Worm (Caenorhabditis elegans) whole organism, L4/young adult: Measurements from ENCODE around the gene srh-148.
"Not testable (repeated sequence)": the region's sequence is repeated elsewhere in the genome, so short reads cannot be mapped to it uniquely, and the experiment has no call there.

Experiments
- W03F9.2 ChIP-seq: fragments of 150-350 bp; optimal IDR thresholded peaks from 2 replicates; lab custom pipeline; 2014; ENCODE audit warnings: missing biosample characterization, missing genetic modification characterization
- dao-5 ChIP-seq: sonication (generic microtip); optimal IDR thresholded peaks from 2 replicates; lab custom pipeline; 2016; ENCODE audit warnings: missing genotype, missing genetic modification characterization, moderate library complexity, missing compliant biosample characterization
- him-1 ChIP-seq: sonication (generic microtip); optimal IDR thresholded peaks from 2 replicates; lab custom pipeline; 2016; ENCODE audit warnings: missing genotype, missing genetic modification reagents, missing genetic modification characterization, missing compliant biosample characterization

The srh-148 gene

DNA sequence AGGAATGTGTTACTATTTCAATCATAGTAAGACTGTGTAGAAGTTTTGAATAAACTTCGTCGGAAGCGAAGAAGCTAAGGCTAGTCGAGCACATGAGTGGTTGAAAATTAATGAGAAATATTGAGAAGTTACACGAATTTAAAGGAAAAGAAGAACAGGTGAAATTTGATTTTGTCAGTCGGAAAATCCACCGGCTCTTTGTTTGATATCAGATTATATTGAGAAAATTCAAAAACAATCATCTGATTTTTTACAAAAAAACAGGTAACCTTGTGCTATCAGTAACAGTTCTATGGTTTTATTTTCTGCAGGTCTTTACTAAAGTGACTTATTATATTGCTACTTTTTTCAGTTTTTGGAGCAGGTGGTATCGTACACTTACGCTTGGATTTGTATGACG is at the start of gene srh-148:
srh-148 (minus strand) TSS at position 101 of the 400 bp plus-strand sequence.
- TF ChIP-seq W03F9.2 (tag; lab: Kevin White, UChicago) (no peak), dao-5 (no peak), him-1 (tag; lab: Kevin White, UChicago) (no peak)

DNA sequence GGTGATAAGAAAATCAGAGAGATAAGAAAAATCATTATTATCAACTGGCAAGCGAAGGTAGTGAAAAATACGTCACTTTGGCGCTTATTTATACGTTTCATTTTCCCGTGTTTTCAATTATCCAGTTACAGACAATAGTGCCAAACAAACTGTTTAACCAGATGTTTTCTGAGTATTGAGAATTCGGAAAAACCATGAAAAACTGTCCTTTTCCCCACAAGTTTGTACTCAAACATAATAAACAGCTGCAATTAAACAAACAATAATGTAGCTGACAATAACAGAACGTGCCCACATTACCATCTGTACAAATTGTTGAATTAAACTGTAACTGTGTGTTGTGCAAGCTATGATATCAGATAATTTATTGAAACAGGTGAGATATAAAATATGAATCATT is 47.3 kb upstream of the srh-148 start, which contains the start of the genes F35E8.1 and F35E8.2:
F35E8.1 (minus strand) TSS at position 101 of the 400 bp plus-strand sequence.
F35E8.2 (plus strand) TSS at position 132 of the 400 bp plus-strand sequence.
- not testable (repeated sequence) for TF ChIP-seq him-1 (tag; lab: Kevin White, UChicago); W03F9.2 (tag; lab: Kevin White, UChicago); dao-5

DNA sequence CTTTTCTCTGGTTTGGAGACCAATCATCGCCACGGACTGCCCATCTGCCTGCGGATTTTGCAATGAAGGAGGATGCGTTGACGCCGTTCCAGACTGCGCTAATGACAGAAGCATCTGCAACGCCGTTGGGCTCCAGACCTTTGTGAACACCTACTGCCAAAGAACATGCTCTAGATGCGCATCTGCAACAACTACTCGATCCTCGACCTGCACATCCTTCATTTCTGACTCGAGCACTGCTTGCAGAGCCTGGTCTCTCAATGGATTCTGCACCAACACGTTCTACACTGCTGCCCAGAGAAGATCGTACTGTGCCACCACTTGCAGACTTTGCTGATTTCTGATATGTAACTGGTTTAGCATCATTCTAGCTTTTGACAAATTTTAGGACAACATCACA is 42.4 kb upstream of the srh-148 start:
- no peak for TF ChIP-seq dao-5
- no peak for TF ChIP-seq W03F9.2 (tag; lab: Kevin White, UChicago)
- TF ChIP-seq him-1 (tag; lab: Kevin White, UChicago): no peak

DNA sequence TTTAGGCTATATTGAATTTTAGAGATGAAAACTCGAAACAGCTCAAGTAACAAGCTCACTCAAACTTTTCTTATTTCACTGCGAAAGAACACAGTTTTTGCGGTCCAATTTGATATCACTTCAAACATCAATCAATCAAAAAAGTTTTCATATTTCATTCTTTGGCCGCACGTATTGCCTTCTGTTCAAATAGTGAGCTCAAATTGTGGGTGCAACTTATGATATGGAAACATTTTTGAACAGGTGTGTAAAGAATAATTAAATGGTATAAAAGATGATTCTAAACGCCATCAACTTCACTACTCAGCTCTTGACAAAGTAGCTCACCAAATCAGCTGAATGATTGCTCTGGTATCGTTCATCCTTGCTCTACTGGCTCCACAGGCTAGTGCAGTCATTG is 41.5 kb upstream of the srh-148 start, which contains the start of gene T06C12.14:
T06C12.14 (plus strand) TSS at position 301 of the 400 bp plus-strand sequence.
- no peak for TF ChIP-seq dao-5
- TF ChIP-seq W03F9.2 (tag; lab: Kevin White, UChicago): no peak
- no peak for TF ChIP-seq him-1 (tag; lab: Kevin White, UChicago)

DNA sequence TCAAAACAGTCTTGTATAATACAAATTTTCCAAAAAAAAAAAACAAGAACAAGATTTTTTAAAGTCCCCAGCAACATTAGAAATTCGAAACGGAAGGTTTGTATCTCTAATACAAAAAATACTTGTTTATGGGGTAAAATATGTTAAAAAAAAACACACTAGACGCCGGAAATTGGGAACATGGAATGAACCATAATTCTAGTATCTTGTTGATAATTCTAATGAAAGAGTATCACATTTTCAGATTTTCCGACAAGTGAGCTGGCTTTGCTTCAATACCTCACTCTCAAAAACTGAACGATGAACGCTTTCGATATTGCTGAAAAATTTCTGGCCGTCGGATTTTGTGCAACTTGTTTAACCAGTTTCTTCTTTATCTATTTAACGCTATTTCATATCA is 39.5 kb upstream of the srh-148 start, which contains the start of gene str-60:
str-60 (plus strand) TSS at position 301 of the 400 bp plus-strand sequence.
- TF ChIP-seq him-1 (tag; lab: Kevin White, UChicago): no peak
- no peak for TF ChIP-seq dao-5
- TF ChIP-seq W03F9.2 (tag; lab: Kevin White, UChicago): no peak

DNA sequence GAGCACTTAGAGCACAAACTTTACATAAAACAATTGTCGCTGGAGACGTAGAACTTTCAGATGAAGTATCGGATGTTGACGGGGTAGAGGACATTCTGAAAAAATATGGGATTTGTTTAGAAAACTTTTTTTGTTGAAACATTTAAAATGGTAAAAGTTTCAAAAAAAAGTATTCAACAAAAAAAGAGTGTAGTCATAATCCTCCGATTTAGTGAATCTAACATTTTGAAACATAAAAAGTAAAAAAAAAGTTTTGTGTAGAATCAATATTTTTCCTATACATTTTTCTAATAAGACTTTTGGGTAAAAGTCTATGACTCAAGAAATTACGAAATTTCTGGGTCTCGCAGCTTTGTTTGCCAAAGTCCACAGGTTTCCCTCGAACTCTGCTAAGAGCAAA is 38.5 kb upstream of the srh-148 start, which contains the start of gene nhr-213:
nhr-213 (minus strand) TSS at position 101 of the 400 bp plus-strand sequence.
- no peak for TF ChIP-seq W03F9.2 (tag; lab: Kevin White, UChicago)
- no peak for TF ChIP-seq dao-5
- no peak for TF ChIP-seq him-1 (tag; lab: Kevin White, UChicago)

DNA sequence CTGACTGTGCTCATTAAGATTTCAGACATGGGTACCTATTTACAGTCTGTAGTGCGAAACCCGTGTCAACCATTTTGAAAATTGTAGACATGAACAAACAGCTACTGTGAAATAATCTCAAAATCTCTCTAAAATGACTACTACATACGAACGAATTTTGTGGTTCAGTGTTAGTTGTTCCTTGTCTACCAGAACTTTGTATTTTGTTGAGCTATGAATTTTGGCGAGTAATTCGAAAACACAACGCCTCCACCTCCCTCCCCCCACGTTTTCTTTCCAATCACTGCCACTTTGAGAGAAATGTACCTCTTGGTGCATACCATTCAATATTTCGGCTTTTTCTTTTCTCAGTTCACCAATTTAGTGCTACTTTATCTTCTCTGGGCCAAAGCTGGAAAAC is 34.5 kb upstream of the srh-148 start, which contains the start of gene T06C12.11:
T06C12.11 (plus strand) TSS at position 301 of the 400 bp plus-strand sequence.
- TF ChIP-seq W03F9.2 (tag; lab: Kevin White, UChicago): no peak
- no peak for TF ChIP-seq him-1 (tag; lab: Kevin White, UChicago)
- TF ChIP-seq dao-5: no peak

DNA sequence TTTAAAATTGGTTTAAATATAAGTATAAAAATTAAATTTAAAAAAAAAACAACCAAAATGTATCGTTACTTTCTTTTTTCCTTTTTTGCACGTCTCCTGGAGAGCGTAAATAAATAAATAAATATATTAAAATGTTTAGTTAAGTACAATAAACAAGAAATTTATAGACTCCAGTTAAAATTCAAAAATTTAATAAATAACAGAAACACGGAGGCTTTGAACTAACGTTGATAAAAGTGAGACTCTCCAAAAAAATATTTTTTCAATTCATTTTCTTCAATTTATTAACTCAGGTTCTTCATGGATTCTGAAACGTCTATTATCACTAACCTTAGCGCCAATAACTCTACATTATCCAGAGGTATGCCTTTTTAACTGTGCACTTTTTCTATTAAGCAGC is 33.6 kb upstream of the srh-148 start, which contains the start of gene T06C12.12:
T06C12.12 (plus strand) TSS at position 301 of the 400 bp plus-strand sequence.
- no peak for TF ChIP-seq W03F9.2 (tag; lab: Kevin White, UChicago)
- no peak for TF ChIP-seq him-1 (tag; lab: Kevin White, UChicago)
- TF ChIP-seq dao-5: no peak

DNA sequence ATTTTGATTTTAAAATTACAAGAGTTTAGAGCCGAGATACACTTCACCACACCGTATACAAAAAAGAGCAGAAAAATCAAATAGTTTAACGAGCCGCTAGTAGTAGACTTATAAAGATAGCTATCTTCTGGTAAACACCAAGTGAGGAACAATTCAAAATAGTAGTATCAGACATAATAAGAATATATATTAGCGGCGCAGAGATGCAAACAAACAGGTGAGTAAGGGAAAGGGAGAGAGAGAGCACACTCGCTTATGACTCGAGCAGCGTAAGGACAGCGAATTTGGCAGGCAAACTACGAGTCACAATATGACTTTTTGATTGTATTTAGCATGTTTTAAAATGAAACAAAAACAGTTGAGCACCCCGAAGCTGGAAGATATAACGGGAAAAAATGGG is 33.1 kb upstream of the srh-148 start:
- no peak for TF ChIP-seq dao-5
- TF ChIP-seq W03F9.2 (tag; lab: Kevin White, UChicago): no peak
- TF ChIP-seq him-1 (tag; lab: Kevin White, UChicago): no peak

DNA sequence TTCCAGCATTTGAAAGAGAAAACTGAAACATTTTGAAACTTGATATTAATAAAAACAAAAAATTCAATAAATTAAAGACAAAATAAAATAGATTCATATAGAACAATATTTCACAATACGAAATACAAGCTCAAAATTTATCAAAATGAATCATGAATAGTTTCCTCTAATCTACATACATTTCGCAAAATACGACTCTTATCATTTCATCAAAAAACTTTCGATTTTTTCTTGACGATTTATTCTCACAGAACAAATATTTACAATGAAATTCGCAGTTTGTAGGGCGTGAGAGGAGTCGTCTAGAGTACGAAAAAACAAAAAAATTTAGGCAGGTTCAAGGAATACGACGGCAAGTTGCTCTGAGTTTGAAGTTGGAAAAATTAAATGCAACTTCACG is 31.9 kb upstream of the srh-148 start:
- no peak for TF ChIP-seq W03F9.2 (tag; lab: Kevin White, UChicago)
- no peak for TF ChIP-seq him-1 (tag; lab: Kevin White, UChicago)
- no peak for TF ChIP-seq dao-5

DNA sequence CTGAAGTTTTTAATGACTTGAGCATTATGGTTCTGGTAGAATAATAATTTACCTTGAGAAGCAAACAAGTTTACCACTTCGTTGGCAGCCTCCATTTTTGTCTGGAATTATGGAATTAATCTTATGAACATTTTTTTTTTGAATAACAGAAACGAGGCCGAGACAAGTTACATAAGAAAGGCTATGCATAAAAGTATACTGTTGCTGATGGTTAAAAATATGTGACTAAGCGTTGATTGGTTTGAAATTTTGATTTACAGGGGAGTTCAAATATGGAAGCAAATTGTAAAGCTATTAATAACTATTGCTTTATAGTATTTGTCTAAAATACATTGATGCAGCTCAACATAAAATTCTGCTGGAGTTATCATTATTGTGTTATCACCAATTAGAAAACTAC is 30.6 kb upstream of the srh-148 start, which contains the start of gene cgt-1:
cgt-1 (minus strand) TSS at position 101 of the 400 bp plus-strand sequence.
- TF ChIP-seq dao-5: no peak
- no peak for TF ChIP-seq W03F9.2 (tag; lab: Kevin White, UChicago)
- TF ChIP-seq him-1 (tag; lab: Kevin White, UChicago): no peak

DNA sequence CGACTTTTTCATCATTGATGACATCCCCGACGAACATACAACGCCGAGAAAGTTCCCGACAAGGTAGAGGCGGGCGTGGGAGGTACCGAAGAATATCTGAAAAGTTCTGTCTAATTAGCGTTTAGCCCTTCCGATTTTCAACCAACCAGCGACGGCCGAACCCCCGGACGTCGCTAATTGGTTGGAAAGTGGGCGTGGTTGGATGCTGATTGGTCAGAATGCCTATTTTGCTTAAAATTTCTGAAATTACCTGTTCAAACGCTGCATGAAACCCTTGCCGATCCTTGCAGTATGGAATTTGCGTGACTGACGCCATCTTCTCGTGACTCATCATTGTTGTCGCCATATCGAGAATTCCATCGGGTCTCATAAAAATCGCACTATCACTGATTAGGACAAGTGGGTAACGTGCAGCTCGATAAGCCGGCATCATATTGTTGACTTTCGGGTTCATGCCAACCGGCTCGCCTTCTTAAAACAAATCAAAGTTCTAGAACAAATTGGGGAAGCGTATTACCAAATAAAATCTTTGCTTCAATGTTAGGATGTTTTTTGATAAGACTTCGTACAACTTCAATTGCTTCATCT is 29.6 kb upstream of the srh-148 start:
- TF ChIP-seq him-1 (tag; lab: Kevin White, UChicago): no peak
- TF ChIP-seq W03F9.2 (tag; lab: Kevin White, UChicago): no peak
- TF ChIP-seq dao-5: no peak

DNA sequence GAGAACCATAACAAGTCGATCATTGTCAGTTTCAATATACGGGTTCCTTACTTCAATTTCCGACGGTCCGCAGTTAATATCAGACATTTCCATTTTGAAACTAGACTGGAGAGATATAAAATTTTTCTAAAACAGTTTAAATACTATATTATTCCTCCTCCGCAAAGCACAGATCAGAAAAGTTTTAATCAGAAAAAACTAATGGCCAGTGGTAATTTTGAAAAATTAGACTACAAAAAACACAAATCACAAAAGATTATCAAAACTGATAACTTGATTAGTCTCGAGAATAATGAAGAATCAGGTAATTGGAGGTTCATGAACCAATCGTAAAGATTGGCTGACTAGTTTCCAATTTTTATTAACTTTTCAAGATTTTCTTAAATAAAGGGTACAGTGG is 27.8 kb upstream of the srh-148 start, which contains the start of gene T06C12.9:
T06C12.9 (minus strand) TSS at position 101 of the 400 bp plus-strand sequence.
- no peak for TF ChIP-seq dao-5
- no peak for TF ChIP-seq him-1 (tag; lab: Kevin White, UChicago)
- TF ChIP-seq W03F9.2 (tag; lab: Kevin White, UChicago): no peak

DNA sequence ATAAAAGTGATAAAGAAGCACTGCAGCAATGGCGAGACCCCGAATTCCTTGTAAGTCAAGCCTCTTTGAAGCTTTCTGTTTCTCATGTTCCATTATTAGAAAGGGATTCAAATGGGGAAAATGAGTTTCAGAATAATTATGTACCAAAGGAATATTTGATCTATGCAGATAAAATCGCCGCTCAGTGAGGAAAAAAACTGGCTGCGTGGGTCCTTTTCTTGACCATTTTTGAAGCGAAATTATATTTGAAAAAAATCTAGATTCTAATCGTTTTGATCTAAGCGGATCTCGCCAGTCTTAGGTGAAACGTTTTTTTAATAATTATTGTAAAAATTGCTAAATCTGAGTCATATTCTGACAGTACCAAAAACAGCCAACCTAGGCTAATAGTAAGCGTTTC is 26.5 kb upstream of the srh-148 start, which contains the start of gene oac-42:
oac-42 (minus strand) TSS at position 101 of the 400 bp plus-strand sequence.
- TF ChIP-seq him-1 (tag; lab: Kevin White, UChicago): no peak
